Worm (Caenorhabditis elegans) whole organism, dauer: ENCODE data around the gene abts-3.

Experiments
- unc-62 ChIP-seq: sonication (generic microtip); optimal IDR thresholded peaks from 2 replicates; lab custom pipeline; 2017; ENCODE audit warnings: missing biosample characterization, missing genetic modification reagents, missing genetic modification characterization

abts-3 gene

DNA sequence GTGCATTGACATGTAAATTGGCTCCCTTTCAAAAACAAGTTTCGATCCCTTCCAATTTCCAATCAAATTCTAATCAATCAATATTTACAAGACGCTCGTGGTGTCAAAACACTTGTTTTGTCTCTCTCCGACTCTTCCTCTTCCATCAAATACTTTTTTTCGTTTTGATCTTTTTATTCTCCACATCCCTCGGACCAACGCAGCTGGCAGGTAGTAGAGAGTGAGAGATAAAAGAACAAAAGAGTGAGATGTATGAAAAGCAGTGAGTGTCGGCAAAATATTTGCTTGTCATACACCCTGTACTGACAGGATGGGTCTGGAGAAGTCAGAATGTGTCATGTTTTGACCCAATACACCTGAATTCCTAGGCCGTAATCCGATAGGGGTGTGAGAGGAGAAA, 4.0 kb downstream of the abts-3 start:
- TF ChIP-seq unc-62 (GFP tag; lab: Kevin White, UChicago) = no peak

DNA sequence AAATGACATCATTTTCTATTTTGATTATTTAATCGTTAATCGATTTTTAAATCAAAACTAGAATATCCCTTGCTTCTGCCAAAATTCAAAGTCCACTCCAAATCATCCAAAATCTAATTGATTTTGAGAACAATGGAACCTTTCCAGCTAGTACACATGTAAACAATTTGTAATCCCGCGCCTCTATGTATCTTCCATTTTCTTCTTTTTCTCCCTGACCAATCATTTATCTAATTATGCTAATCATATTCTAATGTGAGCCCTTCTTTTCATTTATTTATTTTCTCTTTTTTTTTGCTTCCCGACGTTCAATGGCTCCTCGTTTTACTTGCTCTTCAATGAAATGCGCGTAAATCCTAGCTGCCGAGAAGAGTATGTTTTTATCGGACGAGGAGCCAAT, 5.4 kb downstream of the abts-3 start:
- TF ChIP-seq unc-62 (GFP tag; lab: Kevin White, UChicago) = no peak

DNA sequence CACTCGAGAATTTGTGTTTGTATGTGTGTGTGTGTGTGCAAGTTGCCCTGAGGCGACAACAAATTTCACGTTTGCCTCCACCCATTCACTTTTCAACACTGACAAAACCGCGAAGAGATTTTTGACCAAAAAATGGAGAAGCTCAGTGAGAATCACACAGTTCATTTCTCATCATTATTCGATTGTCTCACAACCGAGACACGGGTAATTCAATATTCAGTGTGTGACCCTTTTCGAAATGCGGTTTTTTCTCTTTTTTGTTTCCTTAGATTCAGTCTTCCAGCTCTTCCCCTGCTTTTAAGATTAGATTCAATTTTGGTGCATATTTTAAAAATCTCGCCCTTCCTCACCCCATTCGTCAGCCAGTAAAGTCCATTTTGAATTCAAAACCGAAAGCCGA, 6.8 kb downstream of the abts-3 start:
- TF ChIP-seq unc-62 (GFP tag; lab: Kevin White, UChicago) = no peak

DNA sequence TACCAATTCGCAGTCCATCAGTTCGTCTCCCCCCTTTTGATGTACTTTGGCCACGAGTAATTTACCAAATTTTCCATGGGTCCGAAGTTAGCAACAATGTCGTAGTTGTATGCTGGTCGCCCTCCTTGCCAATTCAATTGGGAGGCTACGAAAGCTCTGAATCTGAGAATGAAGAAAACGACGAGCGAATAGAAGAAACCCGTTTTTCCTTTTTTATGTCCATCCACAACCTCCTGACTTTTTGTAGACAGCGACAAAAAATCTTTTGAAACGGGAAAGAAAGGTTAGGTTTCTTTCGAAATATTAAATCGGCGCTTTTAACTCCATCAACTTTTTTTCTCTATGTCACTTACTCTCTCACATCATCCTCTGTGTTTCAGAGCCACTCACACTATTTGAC, 9.8 kb downstream of the abts-3 start:
- no peak for TF ChIP-seq unc-62 (GFP tag; lab: Kevin White, UChicago)

DNA sequence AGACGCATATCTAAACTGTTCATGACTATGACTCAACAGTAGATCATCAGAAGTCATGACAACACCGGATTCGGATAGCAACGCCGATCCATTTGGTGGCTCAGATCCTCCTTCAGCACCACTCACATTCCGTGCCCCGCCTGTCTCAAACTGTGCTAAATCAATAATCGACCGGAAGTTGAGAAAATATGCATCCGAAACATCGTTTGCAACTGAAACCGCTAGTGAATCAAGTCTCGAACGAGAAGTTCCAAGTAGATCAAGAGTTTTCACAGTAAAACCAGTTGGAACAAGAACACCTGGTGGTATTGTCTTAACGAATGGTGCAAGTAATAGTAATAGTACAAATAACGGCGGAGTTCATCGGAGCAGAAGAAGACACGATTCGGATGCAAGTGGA, 14.4 kb downstream of the abts-3 start:
- no peak for TF ChIP-seq unc-62 (GFP tag; lab: Kevin White, UChicago)

DNA sequence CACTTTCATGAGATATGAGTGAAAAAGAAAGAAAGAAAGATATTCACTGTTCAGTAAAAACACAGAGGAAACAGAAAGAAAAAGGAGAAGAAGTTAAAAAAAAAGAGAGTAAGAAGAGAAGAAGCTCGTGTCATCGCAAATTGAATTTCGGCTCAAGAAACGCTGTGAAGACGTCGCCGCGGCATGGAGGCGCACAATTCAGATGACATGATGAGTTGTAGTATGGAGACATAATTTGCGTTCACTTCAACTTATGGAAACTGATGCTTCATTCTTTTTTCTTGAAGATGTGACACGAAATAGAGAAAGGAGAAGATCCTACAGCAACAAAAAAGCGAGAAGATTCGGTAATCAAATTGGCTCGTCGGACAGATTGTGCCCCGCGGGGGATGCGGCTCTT, 15.7 kb downstream of the abts-3 start:
- no peak for TF ChIP-seq unc-62 (GFP tag; lab: Kevin White, UChicago)

DNA sequence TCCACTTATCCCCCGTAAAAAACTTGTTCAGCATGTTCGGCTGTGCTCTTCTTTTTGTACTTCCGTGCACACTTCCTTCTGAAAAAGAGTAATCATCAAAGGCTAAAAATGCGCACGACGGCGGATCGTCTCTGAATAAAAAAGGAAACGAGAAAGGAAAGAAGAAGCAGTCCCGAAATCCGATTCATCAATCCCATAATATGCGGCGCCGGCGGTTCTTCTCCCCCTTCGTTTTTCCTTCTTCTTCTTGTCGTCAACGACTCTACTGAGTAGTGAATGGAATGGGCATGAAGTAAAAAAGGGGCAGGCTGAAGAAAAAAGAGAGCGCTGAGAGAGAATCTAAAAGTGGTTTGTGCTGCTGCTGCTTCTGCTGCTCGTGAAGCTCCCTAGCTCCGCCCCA, 16.7 kb downstream of the abts-3 start:
- TF ChIP-seq unc-62 (GFP tag; lab: Kevin White, UChicago) = no peak

DNA sequence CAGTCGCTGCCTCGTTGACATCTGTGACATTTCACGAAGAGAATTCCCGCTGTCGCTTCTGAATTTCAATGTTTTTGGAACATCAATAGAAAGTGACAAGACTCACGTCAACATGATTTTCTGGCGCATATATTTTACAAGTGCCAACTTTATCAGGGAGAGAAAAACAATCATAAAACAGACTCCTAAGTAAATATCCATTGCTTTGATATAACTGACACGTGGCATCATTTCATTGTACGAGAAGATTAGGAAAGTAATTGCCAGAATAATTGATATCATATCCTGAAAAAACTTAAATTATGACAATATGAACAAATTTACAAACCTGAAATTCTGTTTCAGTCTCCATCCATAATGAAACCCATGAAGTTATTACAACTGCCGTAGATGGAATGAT, 25.4 kb downstream of the abts-3 start:
- no peak for TF ChIP-seq unc-62 (GFP tag; lab: Kevin White, UChicago)

DNA sequence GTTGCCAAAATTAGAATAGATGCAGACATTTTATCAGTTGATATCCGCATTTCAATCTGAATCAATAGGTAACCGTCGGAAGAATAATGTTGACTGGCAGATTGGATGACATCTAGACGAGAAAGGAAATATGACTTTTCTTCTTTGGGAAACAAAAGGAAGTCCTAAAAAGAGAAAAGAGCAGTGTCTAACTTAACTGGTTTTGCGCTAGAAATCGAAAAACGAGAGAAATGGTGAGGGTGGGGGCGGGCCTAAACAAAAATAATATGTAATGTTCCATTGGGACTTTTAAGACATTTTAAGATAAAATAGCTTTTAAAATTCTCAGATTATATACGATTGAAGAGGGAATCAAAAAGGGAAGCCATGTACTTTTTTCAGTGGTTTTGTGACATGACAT, 28.3 kb downstream of the abts-3 start, which contains the start of gene exp-1:
Gene exp-1, minus strand, starts transcription at position 101 of the 400 bp plus-strand sequence.
- no peak for TF ChIP-seq unc-62 (GFP tag; lab: Kevin White, UChicago)

DNA sequence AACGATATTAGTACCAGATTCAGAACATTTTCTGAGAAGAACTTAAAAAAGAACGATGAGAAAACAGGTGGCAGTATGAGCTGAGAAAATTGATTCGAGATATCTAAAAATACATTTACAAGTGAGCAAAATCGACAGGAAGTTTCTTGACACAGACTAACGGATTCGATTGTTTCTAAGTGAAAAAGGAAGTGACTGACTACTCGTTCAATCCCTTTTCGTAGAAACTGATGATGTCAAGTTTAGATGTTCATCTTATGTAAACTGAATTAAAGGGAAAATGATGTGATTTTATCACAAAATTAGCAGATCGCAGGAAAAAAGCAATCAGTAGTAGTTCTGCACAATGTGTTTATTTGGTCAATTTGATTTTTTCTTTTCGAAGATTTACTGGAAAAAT, 32.5 kb downstream of the abts-3 start:
- TF ChIP-seq unc-62 (GFP tag; lab: Kevin White, UChicago) = no peak

DNA sequence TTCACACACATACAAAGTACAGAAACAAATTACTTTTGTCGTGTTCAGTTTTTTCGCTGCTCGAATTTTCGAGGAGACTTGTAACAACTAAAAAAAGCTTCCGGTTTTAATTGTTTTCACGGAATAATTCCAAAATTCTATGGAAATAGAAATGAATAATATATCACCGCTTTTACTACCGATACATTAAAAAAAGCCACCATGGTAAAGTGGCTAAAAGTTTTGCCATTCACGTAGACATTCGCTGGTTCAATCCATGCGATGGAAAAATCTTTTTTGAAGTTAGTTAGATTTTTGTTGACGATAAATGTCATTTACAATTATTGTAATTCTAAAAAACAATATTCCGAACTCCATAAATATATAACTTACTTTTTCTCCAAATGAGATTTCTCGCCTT, 36.0 kb downstream of the abts-3 start:
- no peak for TF ChIP-seq unc-62 (GFP tag; lab: Kevin White, UChicago)

DNA sequence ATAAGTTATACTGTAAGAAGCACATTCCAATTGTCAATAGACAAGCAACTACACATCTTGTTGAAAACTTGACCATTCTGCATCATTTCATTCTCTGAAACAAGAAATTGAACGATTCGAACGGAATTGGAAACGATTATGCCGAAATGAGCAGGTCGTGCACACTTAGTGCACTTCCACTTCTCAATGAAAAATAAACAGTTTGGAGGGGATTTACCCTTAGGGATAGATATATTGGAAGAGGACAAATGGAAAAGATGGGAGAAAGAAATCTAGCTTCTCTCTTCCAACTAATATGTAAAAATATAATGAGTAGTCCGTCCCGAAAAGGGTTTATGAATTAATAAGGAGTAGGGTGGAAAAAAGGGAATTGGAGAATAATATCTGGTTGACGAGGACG, 36.5 kb downstream of the abts-3 start, which contains the start of gene hst-3.1:
Gene hst-3.1, minus strand, starts transcription at position 101 of the 400 bp plus-strand sequence.
- TF ChIP-seq unc-62 (GFP tag; lab: Kevin White, UChicago) = no peak

DNA sequence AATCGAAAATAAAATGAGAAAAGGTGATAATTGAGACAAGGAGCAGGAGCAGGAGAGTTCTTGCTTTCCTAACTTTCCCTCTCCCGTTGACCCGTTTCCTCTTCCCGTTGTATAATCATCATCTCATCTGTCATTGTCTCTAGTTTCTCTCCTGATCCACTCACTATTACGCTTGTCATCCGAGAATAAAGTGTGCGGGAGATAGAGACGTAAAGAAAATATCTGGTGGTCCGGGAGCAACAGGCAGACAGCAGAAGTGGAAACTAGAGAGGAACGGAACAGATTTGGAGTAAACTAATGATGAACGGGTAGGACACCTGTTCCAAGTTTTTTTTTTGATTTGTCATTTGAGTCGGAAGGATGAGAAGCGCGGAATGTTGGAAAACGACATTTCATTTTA, 37.5 kb downstream of the abts-3 start:
- TF ChIP-seq unc-62 (GFP tag; lab: Kevin White, UChicago) = no peak

DNA sequence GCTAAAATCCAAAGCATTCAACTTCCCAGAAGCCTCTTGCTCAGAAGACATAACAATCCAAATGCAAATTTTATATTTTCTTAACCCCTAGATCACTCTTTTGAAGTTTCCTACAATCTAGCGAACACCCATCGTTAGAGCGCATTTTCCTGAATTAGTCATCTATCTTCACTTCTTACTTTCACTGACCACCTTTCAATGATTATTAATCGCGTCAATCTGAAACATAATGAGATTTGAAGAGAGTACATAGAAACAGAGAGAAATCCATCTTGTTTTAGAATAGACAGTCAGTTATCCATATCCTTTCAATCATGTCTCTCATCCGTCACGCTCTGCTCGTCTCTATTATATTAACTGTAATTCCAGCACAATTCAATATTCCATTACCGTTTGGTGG, 38.5 kb downstream of the abts-3 start, which contains the start of gene F40H3.3:
Gene F40H3.3, plus strand, starts transcription at position 280 of the 400 bp plus-strand sequence.
- no peak for TF ChIP-seq unc-62 (GFP tag; lab: Kevin White, UChicago)

DNA sequence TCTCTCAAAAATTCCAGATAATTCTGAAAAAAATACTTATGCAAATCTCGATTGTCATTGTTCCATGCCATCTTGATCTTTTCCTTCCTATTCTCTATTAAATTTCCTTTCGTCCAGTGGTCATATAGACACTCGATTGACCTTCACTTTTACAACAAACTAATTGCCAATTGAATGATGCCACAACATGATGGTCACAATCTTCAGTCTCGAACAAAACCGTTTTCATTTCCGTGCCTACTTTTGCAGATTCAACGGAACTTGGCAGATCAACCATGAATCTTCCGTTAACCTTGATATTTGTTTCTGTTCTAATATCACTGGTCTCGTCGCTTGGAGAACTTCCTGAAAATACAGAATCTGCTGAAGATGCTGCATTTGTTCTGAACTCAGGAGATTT, 40.7 kb downstream of the abts-3 start, which contains the start of gene F40H3.2:
Gene F40H3.2, plus strand, starts transcription at position 250 of the 400 bp plus-strand sequence.
- no peak for TF ChIP-seq unc-62 (GFP tag; lab: Kevin White, UChicago)

DNA sequence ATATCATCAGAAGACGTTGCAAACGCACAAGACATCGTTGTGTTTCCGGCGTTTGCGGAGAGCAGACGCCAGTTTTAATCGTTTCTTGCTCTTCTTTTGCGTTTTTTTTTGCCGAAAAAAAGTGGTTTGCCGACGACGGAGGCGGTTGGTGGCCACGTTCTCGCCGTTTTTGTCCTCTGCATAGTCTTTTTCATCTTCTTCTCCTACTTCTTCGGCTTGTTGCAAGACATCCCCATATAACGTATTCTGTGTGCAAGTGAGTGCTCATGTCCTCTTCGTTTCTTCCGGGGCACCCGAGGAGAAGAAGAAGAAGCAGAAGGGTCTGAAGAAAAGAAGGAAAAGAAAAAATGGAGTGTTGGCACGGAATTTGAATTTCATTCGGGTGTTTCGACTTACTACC, 42.3 kb downstream of the abts-3 start:
- TF ChIP-seq unc-62 (GFP tag; lab: Kevin White, UChicago) = no peak

DNA sequence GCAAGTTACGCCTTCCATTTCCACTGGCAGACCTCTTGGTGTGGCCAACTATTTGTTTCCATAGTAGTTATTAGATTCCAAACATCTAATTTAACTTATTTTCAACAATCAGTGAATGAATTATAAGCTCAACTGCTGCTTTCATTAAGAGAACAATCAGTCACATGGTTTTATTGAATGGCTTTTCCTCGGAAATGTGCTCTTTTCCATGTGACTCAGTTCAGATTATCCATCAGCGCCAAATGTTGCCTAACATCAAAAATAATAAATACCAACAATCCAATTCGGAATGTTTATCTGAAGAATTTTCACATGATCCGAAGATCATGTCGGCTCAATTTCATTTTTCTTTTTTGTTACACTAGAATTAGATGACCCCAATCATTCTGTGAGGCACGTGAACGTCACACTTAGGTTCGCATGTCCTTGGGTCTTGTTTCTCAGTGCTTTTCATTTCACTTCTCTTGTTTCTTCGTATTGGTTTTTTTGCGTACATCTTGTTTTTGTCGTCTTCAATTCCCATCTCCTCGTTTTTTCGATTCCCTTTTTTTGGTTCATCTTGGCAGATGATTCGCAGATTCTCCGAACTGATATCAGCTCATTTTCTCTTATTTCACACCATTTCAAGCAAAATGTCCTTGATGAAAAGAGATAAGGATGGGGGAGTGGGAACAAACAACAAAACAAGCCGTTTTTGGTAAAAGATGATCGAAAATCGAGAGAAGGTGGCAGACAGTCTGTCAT, 43.6 kb downstream of the abts-3 start:
- TF ChIP-seq unc-62 (GFP tag; lab: Kevin White, UChicago) = no peak
